Worm (Caenorhabditis elegans): ENCODE data around the gene rgs-6.

The rgs-6 gene

DNA sequence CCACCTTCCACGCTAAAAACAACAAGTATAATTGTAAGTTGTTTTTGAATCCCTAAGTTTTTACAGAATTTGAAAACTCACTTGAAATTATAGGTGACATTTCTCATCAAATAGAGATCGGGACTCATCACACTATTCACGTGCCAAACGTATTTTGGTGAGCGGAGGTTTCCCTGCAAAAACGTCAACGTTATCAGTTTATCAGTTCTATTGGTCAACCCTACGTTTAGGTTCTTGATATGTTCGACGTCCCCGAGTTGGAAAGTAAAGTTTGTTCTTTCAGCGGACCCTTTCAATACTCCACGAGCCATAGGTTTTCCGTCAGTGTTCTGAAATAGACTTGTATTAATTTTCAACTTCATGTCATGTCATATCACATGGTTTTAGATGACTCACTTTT is 38.2 kb downstream of the rgs-6 start:
- peak; percentile 2 for TF ChIP-seq nhr-71 (tag; optimal IDR thresholded peaks at IDR 0.05)
- no peak for TF ChIP-seq unc-62 (GFP tag; optimal IDR thresholded peaks at IDR 0.05)
- no peak for TF ChIP-seq ets-5 (GFP tag; IDR thresholded peaks at IDR 0.05)
- TF ChIP-seq lin-35 (GFP tag; optimal IDR thresholded peaks at IDR 0.05): peak in 1 of 2 experiments; percentile 12
- TF ChIP-seq fos-1 (tag; optimal IDR thresholded peaks at IDR 0.05): no peak
- no peak for TF ChIP-seq efl-1 (optimal IDR thresholded peaks at IDR 0.05)
- peak in 1 of 2 experiments; percentile 90 for TF ChIP-seq efl-1 (GFP tag; optimal IDR thresholded peaks at IDR 0.05 in 1 of 2)
- peak; percentile 2 for TF ChIP-seq elt-2 (tag; optimal IDR thresholded peaks at IDR 0.05)

DNA sequence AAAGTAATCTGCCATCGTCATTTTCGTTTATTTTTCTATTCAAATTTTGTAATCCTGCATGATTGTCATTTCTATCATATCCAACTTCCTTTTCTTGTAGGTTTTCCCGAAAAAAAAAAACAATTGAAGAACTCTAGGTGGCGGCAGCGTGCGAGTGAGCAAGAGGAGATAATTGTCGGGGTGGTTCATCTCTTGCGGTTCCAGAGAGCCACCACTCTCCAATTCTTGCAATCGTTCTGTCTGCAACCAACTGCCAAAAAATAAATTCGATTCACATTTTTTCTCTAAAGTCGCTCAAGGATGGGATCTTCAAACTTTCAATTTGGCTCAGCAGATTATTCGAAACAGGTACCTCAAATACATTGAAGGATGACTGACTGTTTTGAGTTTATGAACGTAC is 41.5 kb downstream of the rgs-6 start, which contains the start of gene W01C8.1:
W01C8.1 (plus strand) TSS at position 301 of the 400 bp plus-strand sequence.
- no peak for TF ChIP-seq hlh-17 (GFP tag; optimal IDR thresholded peaks at IDR 0.05; ENCODE audit: borderline replicate concordance)
- TF ChIP-seq lin-35 (GFP tag; optimal IDR thresholded peaks at IDR 0.05): no peak
- TF ChIP-seq isw-1 (GFP tag; IDR thresholded peaks at IDR 0.05): no peak
- TF ChIP-seq snu-23 (GFP tag; optimal IDR thresholded peaks at IDR 0.05): no peak
- no peak for TF ChIP-seq efl-1 (optimal IDR thresholded peaks at IDR 0.05)
- TF ChIP-seq efl-1 (GFP tag; optimal IDR thresholded peaks at IDR 0.05 in 1 of 2): peak in 1 of 2 experiments; percentile 40

DNA sequence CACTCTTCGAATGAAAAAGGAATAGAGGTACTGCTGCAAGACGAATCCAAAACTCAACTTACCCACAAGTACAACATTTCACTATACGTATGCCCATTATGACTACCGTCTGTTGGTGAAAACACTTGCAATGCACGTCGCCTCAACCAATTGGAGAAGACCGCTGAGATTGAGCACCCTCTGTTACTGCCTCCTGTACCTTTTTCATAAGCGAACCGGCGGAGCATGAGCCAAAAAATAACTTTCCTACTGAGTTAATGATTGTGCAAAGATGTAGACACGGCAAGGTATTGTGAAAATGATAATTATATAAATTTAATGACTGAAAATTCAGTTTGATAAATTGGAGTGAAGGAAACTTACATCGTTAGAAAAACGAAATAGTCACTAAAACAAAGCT is 44.5 kb downstream of the rgs-6 start:
- TF ChIP-seq efl-1 (optimal IDR thresholded peaks at IDR 0.05) (no peak), efl-1 (GFP tag; optimal IDR thresholded peaks at IDR 0.05 in 1 of 2) (no peak), unc-130 (tag; optimal IDR thresholded peaks at IDR 0.05) (no peak), zip-4 (GFP tag; optimal IDR thresholded peaks at IDR 0.05) (no peak), mef-2 (tag; optimal IDR thresholded peaks at IDR 0.05) (no peak), Y116A8C.19 (tag; optimal IDR thresholded peaks at IDR 0.05; ENCODE audit: borderline replicate concordance) (no peak), vab-15 (tag; optimal IDR thresholded peaks at IDR 0.05) (no peak), nhr-90 (tag; optimal IDR thresholded peaks at IDR 0.05; ENCODE audit: poor library complexity) (no peak), F16B12.6 (tag; optimal IDR thresholded peaks at IDR 0.05) (no peak), tlp-1 (tag; optimal IDR thresholded peaks at IDR 0.05) (no peak), efl-3 (GFP tag; optimal IDR thresholded peaks at IDR 0.05) (no peak), lin-14 (GFP tag; optimal IDR thresholded peaks at IDR 0.05) (no peak)

DNA sequence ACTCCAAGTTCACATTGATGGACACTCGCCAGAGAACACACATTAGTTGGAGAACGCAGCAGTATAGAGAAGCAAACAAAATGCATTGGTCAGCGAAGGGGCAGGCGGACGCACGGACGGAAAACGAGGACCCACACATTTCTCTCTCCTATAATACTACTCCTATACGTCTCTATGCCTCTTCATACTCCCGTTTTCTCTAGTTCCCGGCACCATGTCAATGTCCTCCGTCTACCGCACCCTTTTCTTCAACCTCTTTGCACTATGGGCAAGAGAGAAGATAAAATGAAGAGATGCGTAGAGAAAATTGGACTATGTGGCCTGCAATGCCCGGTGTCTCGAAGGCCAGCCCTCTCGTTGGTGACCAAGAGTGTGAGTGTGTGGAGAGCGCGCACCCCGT is 47.5 kb downstream of the rgs-6 start, which contains the start of gene set-20:
set-20 (minus strand) TSS at position 94 of the 400 bp plus-strand sequence.
- TF ChIP-seq tbx-2 (tag; optimal IDR thresholded peaks at IDR 0.05) (no peak), ama-1 (optimal IDR thresholded peaks at IDR 0.05) (no peak), nhr-12 (tag; optimal IDR thresholded peaks at IDR 0.05) (no peak), lir-3 (tag; optimal IDR thresholded peaks at IDR 0.05; ENCODE audit: poor library complexity) (no peak), elt-2 (tag; optimal IDR thresholded peaks at IDR 0.05) (no peak), ceh-90 (tag; optimal IDR thresholded peaks at IDR 0.05) (no peak), ceh-88 (GFP tag; IDR thresholded peaks at IDR 0.05) (no peak), aha-1 (tag; optimal IDR thresholded peaks at IDR 0.05) (no peak), nhr-11 (tag; optimal IDR thresholded peaks at IDR 0.05) (no peak), nhr-19 (GFP tag; conservative IDR thresholded peaks at IDR 0.05) (peak; percentile 46), dsc-1 (tag; optimal IDR thresholded peaks at IDR 0.05) (peak; percentile 29), aly-2 (tag; optimal IDR thresholded peaks at IDR 0.05) (no peak), fos-1 (tag; optimal IDR thresholded peaks at IDR 0.05) (no peak), mdl-1 (tag; optimal IDR thresholded peaks at IDR 0.05) (peak in 1 of 2 experiments; percentile 58), pax-3 (tag; optimal IDR thresholded peaks at IDR 0.05) (no peak), pqm-1 (tag; optimal IDR thresholded peaks at IDR 0.05) (no peak), isw-1 (GFP tag; IDR thresholded peaks at IDR 0.05) (no peak), sptf-1 (tag; optimal IDR thresholded peaks at IDR 0.05) (no peak), vab-15 (tag; optimal IDR thresholded peaks at IDR 0.05) (no peak), ceh-63 (GFP tag; optimal IDR thresholded peaks at IDR 0.05) (no peak), lin-39 (tag; optimal IDR thresholded peaks at IDR 0.05) (no peak), efl-1 (optimal IDR thresholded peaks at IDR 0.05) (peak in 1 of 2 experiments; percentile 17), efl-1 (GFP tag; optimal IDR thresholded peaks at IDR 0.05 in 1 of 2) (no peak), blmp-1 (tag; optimal IDR thresholded peaks at IDR 0.05) (peak; percentile 69), nhr-28 (tag; optimal IDR thresholded peaks at IDR 0.05) (no peak), jun-1 (tag; optimal IDR thresholded peaks at IDR 0.05) (peak; percentile 64), ets-5 (GFP tag; IDR thresholded peaks at IDR 0.05) (no peak), mef-2 (tag; optimal IDR thresholded peaks at IDR 0.05) (no peak), nhr-20 (tag; optimal IDR thresholded peaks at IDR 0.05) (peak; percentile 62), swsn-7 (tag; optimal IDR thresholded peaks at IDR 0.05) (peak; percentile 43), unc-86 (tag; optimal IDR thresholded peaks at IDR 0.05) (peak; percentile 13), fkh-4 (tag; optimal IDR thresholded peaks at IDR 0.05; ENCODE audit: borderline replicate concordance) (no peak), tlp-1 (tag; optimal IDR thresholded peaks at IDR 0.05) (no peak), alr-1 (tag; optimal IDR thresholded peaks at IDR 0.05; ENCODE audit: borderline replicate concordance) (no peak)
